Worm (Caenorhabditis elegans) whole organism, L1 larva: Measurements from ENCODE around the gene F56C9.8.

ENCODE experiments used
- C16A3.4 ChIP-seq: fragments of 150-350 bp; optimal IDR thresholded peaks from 2 replicates; lab custom pipeline; 2014; ENCODE audit warnings: missing biosample characterization, missing genetic modification characterization
- C34B4.2 ChIP-seq: sonication (generic microtip); optimal IDR thresholded peaks from 2 replicates; lab custom pipeline; 2017; ENCODE audit warnings: mild to moderate bottlenecking, missing genetic modification characterization, missing compliant biosample characterization
- F16B12.6 ChIP-seq: fragments of 150-350 bp; optimal IDR thresholded peaks from 2 replicates; lab custom pipeline; 2014; ENCODE audit warnings: missing biosample characterization, missing genetic modification characterization
- alr-1 ChIP-seq: fragments of 200-800 bp; sonication (Bioruptor generic); optimal IDR thresholded peaks from 2 replicates; lab custom pipeline; 2018; ENCODE audit warnings: borderline replicate concordance, mild to moderate bottlenecking, missing genetic modification characterization, missing compliant biosample characterization
- blmp-1 ChIP-seq: fragments of 150-350 bp; optimal IDR thresholded peaks from 2 replicates; lab custom pipeline; 2014; ENCODE audit warnings: missing biosample characterization, missing genetic modification characterization
- ceh-82 ChIP-seq, 3 experiments: fragments of 150-350 bp in 1 of 3; sonication (generic microtip) in 2 of 3; optimal IDR thresholded peaks; 2 replicates each; lab custom pipeline; 2014 to 2017; ENCODE audit warnings: missing biosample characterization in 3 of 3, missing genetic modification characterization in 3 of 3
- dpl-1 ChIP-seq, 3 experiments: fragments of 150-350 bp in 2 of 3; sonication (generic microtip) in 1 of 3; optimal IDR thresholded peaks; 2 replicates each; lab custom pipeline; 2014 to 2017; ENCODE audit warnings: missing biosample characterization in 3 of 3, missing genetic modification characterization in 3 of 3, missing genetic modification reagents in 3 of 3
- efl-1 ChIP-seq, 4 experiments: fragments of 150-350 bp; optimal IDR thresholded peaks in 3 of 4; peaks in 1 of 4; 1 replicate in 1 of 4; 2 replicates in 3 of 4; lab custom pipeline; 2014; ENCODE audit warnings: missing biosample characterization in 2 of 4, missing genetic modification characterization in 2 of 4, missing genetic modification reagents in 2 of 4
- efl-3 ChIP-seq: fragments of 200-800 bp; sonication (Bioruptor generic); optimal IDR thresholded peaks from 2 replicates; lab custom pipeline; 2018; ENCODE audit warnings: mild to moderate bottlenecking, missing genetic modification characterization, missing compliant biosample characterization
- egl-13 ChIP-seq: sonication (generic microtip); optimal IDR thresholded peaks from 2 replicates; lab custom pipeline; 2016; ENCODE audit warnings: missing genotype, missing genetic modification reagents, missing genetic modification characterization, missing compliant biosample characterization
- egl-27 ChIP-seq, 2 experiments: fragments of 150-350 bp in 1 of 2; sonication (generic microtip); optimal IDR thresholded peaks; 3 replicates each; lab custom pipeline; 2017 to 2018; ENCODE audit warnings: missing biosample characterization in 2 of 2, missing genetic modification characterization in 2 of 2, missing genetic modification reagents in 2 of 2
- elt-3 ChIP-seq, 6 experiments: fragments of 150-350 bp in 1 of 6; sonication (generic microtip); optimal IDR thresholded peaks; 2 replicates each; lab custom pipeline; 2017 to 2018; ENCODE audit warnings: missing biosample characterization in 6 of 6, missing genetic modification characterization in 6 of 6, inconsistent platforms in 1 of 6
- fkh-10 ChIP-seq: sonication (generic microtip); optimal IDR thresholded peaks from 2 replicates; lab custom pipeline; 2017; ENCODE audit warnings: missing biosample characterization, missing genetic modification reagents, missing genetic modification characterization
- fkh-4 ChIP-seq: sonication (generic microtip); optimal IDR thresholded peaks from 2 replicates; lab custom pipeline; 2016; ENCODE audit warnings: missing compliant biosample characterization, missing genetic modification characterization, borderline replicate concordance
- fkh-8 ChIP-seq: sonication (generic microtip); optimal IDR thresholded peaks from 2 replicates; lab custom pipeline; 2016; ENCODE audit warnings: mild to moderate bottlenecking, missing genetic modification characterization, missing compliant biosample characterization
- fos-1 ChIP-seq: fragments of 150-350 bp; optimal IDR thresholded peaks from 2 replicates; lab custom pipeline; 2014; ENCODE audit warnings: missing biosample characterization, missing genetic modification characterization
- jun-1 ChIP-seq: fragments of 150-350 bp; optimal IDR thresholded peaks from 2 replicates; lab custom pipeline; 2014; ENCODE audit warnings: missing biosample characterization, missing genetic modification reagents, missing genetic modification characterization
- lin-13 ChIP-seq: fragments of 150-350 bp; optimal IDR thresholded peaks from 2 replicates; lab custom pipeline; 2014; ENCODE audit warnings: missing biosample characterization, missing genetic modification reagents, missing genetic modification characterization
- lin-15B ChIP-seq: fragments of 150-350 bp; sonication (generic microtip); optimal IDR thresholded peaks from 3 replicates; lab custom pipeline; 2014; ENCODE audit warnings: missing biosample characterization, missing genetic modification characterization
- lin-35 ChIP-seq, 2 experiments: fragments of 150-350 bp; optimal IDR thresholded peaks; 2 replicates each; lab custom pipeline; 2014; ENCODE audit warnings: missing biosample characterization in 2 of 2, missing genetic modification characterization in 2 of 2, missing genetic modification reagents in 2 of 2
- lin-39 ChIP-seq: fragments of 150-350 bp; optimal IDR thresholded peaks from 2 replicates; lab custom pipeline; 2014; ENCODE audit warnings: missing biosample characterization, missing genetic modification reagents, missing genetic modification characterization
- lir-3 ChIP-seq: sonication (generic microtip); optimal IDR thresholded peaks from 2 replicates; lab custom pipeline; 2016; ENCODE audit warnings: mild to moderate bottlenecking, missing genetic modification characterization, moderate library complexity, missing compliant biosample characterization; ENCODE audit not compliant: poor library complexity
- lsy-2 ChIP-seq, 2 experiments: fragments of 150-350 bp; optimal IDR thresholded peaks; 2 replicates each; lab custom pipeline; 2014; ENCODE audit warnings: missing biosample characterization in 2 of 2, missing genetic modification characterization in 2 of 2
- mab-9 ChIP-seq: fragments of 200-800 bp; sonication (Bioruptor generic); IDR thresholded peaks from 2 replicates; pipeline ENCODE4 v1.3.6; 2022; ENCODE audit warnings: missing genetic modification reagents, missing genetic modification characterization, missing compliant biosample characterization
- mdl-1 ChIP-seq, 2 experiments: fragments of 150-350 bp; optimal IDR thresholded peaks; 2 replicates each; lab custom pipeline; 2014 to 2017; ENCODE audit warnings: missing biosample characterization in 2 of 2, missing genetic modification characterization in 2 of 2, inconsistent platforms in 1 of 2
- mep-1 ChIP-seq: fragments of 150-350 bp; optimal IDR thresholded peaks from 2 replicates; lab custom pipeline; 2014; ENCODE audit warnings: missing biosample characterization, missing genetic modification characterization
- nhr-12 ChIP-seq: sonication (generic microtip); optimal IDR thresholded peaks from 2 replicates; lab custom pipeline; 2017; ENCODE audit warnings: missing biosample characterization, missing genetic modification characterization
- nhr-19 ChIP-seq: fragments of 200-800 bp; sonication (Bioruptor generic); conservative IDR thresholded peaks from 2 replicates; pipeline ENCODE4 v1.3.6; 2022; ENCODE audit warnings: missing genetic modification characterization, missing compliant biosample characterization
- nhr-237 ChIP-seq: fragments of 150-350 bp; optimal IDR thresholded peaks from 2 replicates; lab custom pipeline; 2014; ENCODE audit warnings: missing biosample characterization, missing genetic modification characterization
- nhr-47 ChIP-seq: sonication (generic microtip); optimal IDR thresholded peaks from 2 replicates; lab custom pipeline; 2016; ENCODE audit warnings: mild to moderate bottlenecking, missing genetic modification characterization, moderate library complexity, missing compliant biosample characterization
- nhr-71 ChIP-seq: sonication (generic microtip); optimal IDR thresholded peaks from 2 replicates; lab custom pipeline; 2016; ENCODE audit warnings: mild to moderate bottlenecking, missing genetic modification characterization, moderate library complexity, missing compliant biosample characterization
- nhr-84 ChIP-seq: sonication (generic microtip); optimal IDR thresholded peaks from 2 replicates; lab custom pipeline; 2017; ENCODE audit warnings: missing biosample characterization, missing genetic modification characterization
- nhr-85 ChIP-seq: sonication (generic microtip); peaks from one replicate; lab custom pipeline; 2016; ENCODE audit warnings: missing genetic modification characterization, inconsistent platforms, missing compliant biosample characterization
- nhr-90 ChIP-seq: sonication (generic microtip); optimal IDR thresholded peaks from 2 replicates; lab custom pipeline; 2016; ENCODE audit warnings: mild to moderate bottlenecking, missing genetic modification characterization, missing compliant biosample characterization; ENCODE audit not compliant: poor library complexity
- pax-3 ChIP-seq: fragments of 200-800 bp; sonication (Bioruptor generic); optimal IDR thresholded peaks from 2 replicates; lab custom pipeline; 2018; ENCODE audit warnings: mild to moderate bottlenecking, missing genetic modification characterization, moderate library complexity, missing compliant biosample characterization
- pqm-1 ChIP-seq: sonication (generic microtip); optimal IDR thresholded peaks from 3 replicates; lab custom pipeline; 2017; ENCODE audit warnings: missing biosample characterization, missing genetic modification characterization
- skn-1 ChIP-seq: fragments of 150-350 bp; optimal IDR thresholded peaks from 2 replicates; lab custom pipeline; 2014; ENCODE audit warnings: missing biosample characterization, missing genetic modification characterization
- snpc-4 ChIP-seq: fragments of 150-350 bp; optimal IDR thresholded peaks from 2 replicates; lab custom pipeline; 2014; ENCODE audit warnings: missing biosample characterization, missing genetic modification characterization
- sox-4 ChIP-seq: sonication (generic microtip); optimal IDR thresholded peaks from 2 replicates; lab custom pipeline; 2016; ENCODE audit warnings: missing genetic modification characterization, missing compliant biosample characterization
- sup-37 ChIP-seq: fragments of 200-800 bp; sonication (Bioruptor generic); optimal IDR thresholded peaks from 2 replicates; lab custom pipeline; 2018; ENCODE audit warnings: mild to moderate bottlenecking, missing genetic modification characterization, missing compliant biosample characterization
- swsn-7 ChIP-seq: sonication (generic microtip); optimal IDR thresholded peaks from 2 replicates; lab custom pipeline; 2016; ENCODE audit warnings: missing genetic modification characterization, missing compliant biosample characterization
- unc-130 ChIP-seq: fragments of 150-350 bp; optimal IDR thresholded peaks from 2 replicates; lab custom pipeline; 2017; ENCODE audit warnings: missing biosample characterization, missing genetic modification characterization, inconsistent platforms
- unc-62 ChIP-seq: fragments of 150-350 bp; optimal IDR thresholded peaks from 2 replicates; lab custom pipeline; 2014; ENCODE audit warnings: missing biosample characterization, missing genetic modification reagents, missing genetic modification characterization
- unc-86 ChIP-seq: sonication (generic microtip); optimal IDR thresholded peaks from 2 replicates; lab custom pipeline; 2016; ENCODE audit warnings: missing genetic modification characterization, missing compliant biosample characterization
- unc-98 ChIP-seq: fragments of 200-800 bp; sonication (Bioruptor generic); IDR thresholded peaks from 2 replicates; pipeline ENCODE4 v1.3.6; 2022; ENCODE audit warnings: missing genetic modification characterization, missing compliant biosample characterization
- zag-1 ChIP-seq: fragments of 150-350 bp; optimal IDR thresholded peaks from 2 replicates; lab custom pipeline; 2014; ENCODE audit warnings: missing biosample characterization, missing genetic modification characterization
- zip-4 ChIP-seq: fragments of 200-800 bp; sonication (Bioruptor generic); optimal IDR thresholded peaks from 2 replicates; lab custom pipeline; 2018; ENCODE audit warnings: mild to moderate bottlenecking, missing genetic modification characterization, moderate library complexity, missing compliant biosample characterization
- ztf-11 ChIP-seq, 2 experiments: sonication (generic microtip); optimal IDR thresholded peaks; 2 replicates each; lab custom pipeline; 2016 to 2017; ENCODE audit warnings: missing genetic modification characterization in 2 of 2, missing biosample characterization in 1 of 2, missing compliant biosample characterization in 1 of 2
- ztf-4 ChIP-seq: fragments of 150-350 bp; optimal IDR thresholded peaks from 2 replicates; lab custom pipeline; 2014; ENCODE audit warnings: missing biosample characterization, missing genetic modification characterization

F56C9.8 gene

DNA sequence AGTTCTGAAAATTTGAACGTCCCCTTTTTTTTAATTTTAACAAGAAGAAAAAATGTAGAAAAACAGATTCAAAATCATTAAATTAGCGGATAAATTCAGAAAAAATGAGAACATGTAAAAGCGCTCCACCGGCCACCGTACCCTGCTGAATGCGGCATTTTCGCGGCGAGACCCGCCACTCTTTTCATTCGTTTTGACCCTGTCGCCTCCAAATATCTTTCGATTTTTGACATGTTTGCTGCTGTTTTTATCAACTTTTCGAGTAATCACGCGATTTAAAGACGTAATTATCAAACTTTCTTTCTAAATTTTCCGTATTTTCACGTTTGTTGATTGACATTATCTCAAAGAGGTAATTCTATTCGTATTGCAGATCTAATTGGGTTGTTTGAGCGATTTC, 16.9 kb upstream of the F56C9.8 start, which contains the start of gene gsp-2 (continued):
- TF ChIP-seq alr-1 (tag; lab: Kevin White, UChicago) (no peak), nhr-85 (tag; lab: Kevin White, UChicago) (peak; percentile 48), mab-9 (GFP tag; lab: Robert Waterston, UW) (peak; percentile 47; the same call in 1 of the 2 replicates), C34B4.2 (tag; lab: Kevin White, UChicago) (no peak), lin-13 (GFP tag; lab: Kevin White, UChicago) (peak; percentile 72), ceh-82 (tag; optimal IDR thresholded peaks at IDR 0.05; lab: Kevin White, UChicago) (peak; percentile 52 to 67 (median 60)), sox-4 (tag; lab: Kevin White, UChicago) (no peak), pqm-1 (tag; lab: Kevin White, UChicago) (no peak), fkh-4 (tag; lab: Kevin White, UChicago) (no peak), lir-3 (tag; lab: Kevin White, UChicago) (no peak), mep-1 (peak; percentile 65), mdl-1 (tag; optimal IDR thresholded peaks at IDR 0.05; lab: Kevin White, UChicago) (peak in 1 of 2 experiments; percentile 74), zag-1 (tag; lab: Kevin White, UChicago) (no peak), nhr-84 (no peak), pax-3 (tag; lab: Kevin White, UChicago) (peak; percentile 57), unc-62 (GFP tag; lab: Kevin White, UChicago) (no peak), skn-1 (tag; lab: Kevin White, UChicago) (peak; percentile 85), ztf-4 (tag; lab: Kevin White, UChicago) (peak; percentile 36), dpl-1 (GFP tag; optimal IDR thresholded peaks at IDR 0.05; lab: Kevin White, UChicago) (peak; percentile 66 to 74 (median 70)), lin-15B (tag; lab: Kevin White, UChicago) (peak; percentile 92), jun-1 (tag; lab: Kevin White, UChicago) (peak; percentile 46), nhr-12 (no peak), ztf-11 (tag; optimal IDR thresholded peaks at IDR 0.05; lab: Kevin White, UChicago) (no peak), C16A3.4 (tag; lab: Kevin White, UChicago) (peak; percentile 74), nhr-237 (peak; percentile 24), lin-35 (GFP tag; optimal IDR thresholded peaks at IDR 0.05; lab: Kevin White, UChicago) (peak; percentile 83), sup-37 (GFP tag; lab: Kevin White, UChicago) (no peak)

DNA sequence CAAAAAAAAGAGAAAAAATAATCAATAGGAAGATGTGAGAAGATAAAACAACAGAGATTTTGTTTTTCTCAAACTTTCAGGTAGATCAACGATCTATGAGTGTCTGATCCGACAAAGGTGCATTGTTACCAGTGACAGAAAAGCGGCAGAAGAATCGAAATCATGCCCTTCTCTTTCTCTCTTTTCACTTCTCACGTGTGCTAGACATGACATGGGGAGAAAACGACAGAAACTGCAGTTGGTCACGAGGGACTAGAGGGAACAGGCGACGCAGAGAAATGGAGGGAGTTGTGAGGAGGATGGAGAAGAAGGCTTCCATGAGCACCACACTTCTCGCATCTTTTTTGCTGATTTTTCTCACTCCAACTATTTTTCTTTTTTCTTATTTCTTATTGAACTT, 15.9 kb upstream of the F56C9.8 start, which contains the start of gene F56C9.10:
F56C9.10 (minus strand) TSS at position 97 of the 400 bp plus-strand sequence.
- peak; percentile 81 for TF ChIP-seq nhr-90
- TF ChIP-seq lin-15B (tag; lab: Kevin White, UChicago), result peak; percentile 40
- no peak for TF ChIP-seq ztf-11 (tag; optimal IDR thresholded peaks at IDR 0.05; lab: Kevin White, UChicago)
- TF ChIP-seq snpc-4 (tag; lab: Kevin White, UChicago), result peak; percentile 64
- TF ChIP-seq unc-130 (tag; lab: Kevin White, UChicago), result peak; percentile 78
- TF ChIP-seq egl-13 (tag; lab: Kevin White, UChicago), result peak; percentile 51
- peak; percentile 81 to 82 for TF ChIP-seq efl-1 (optimal IDR thresholded peaks at IDR 0.05; lab: Kevin White, UChicago)
- peak; percentile 67 to 95 for TF ChIP-seq efl-1 (GFP tag; optimal IDR thresholded peaks at IDR 0.05 in 1 of 2; lab: Kevin White, UChicago)
- peak; percentile 86 for TF ChIP-seq nhr-19 (GFP tag; lab: Robert Waterston, UW)
- TF ChIP-seq efl-3 (GFP tag; lab: Kevin White, UChicago), result no peak
- peak; percentile 35 for TF ChIP-seq fkh-10 (GFP tag; lab: Kevin White, UChicago)
- TF ChIP-seq pax-3 (tag; lab: Kevin White, UChicago), result no peak
- no peak for TF ChIP-seq C34B4.2 (tag; lab: Kevin White, UChicago)
- peak; percentile 85 for TF ChIP-seq swsn-7 (tag; lab: Kevin White, UChicago)
- peak; percentile 49 for TF ChIP-seq jun-1 (tag; lab: Kevin White, UChicago)
- peak; percentile 91 for TF ChIP-seq C16A3.4 (tag; lab: Kevin White, UChicago)
- TF ChIP-seq unc-86 (tag; lab: Kevin White, UChicago), result peak; percentile 65
- peak; percentile 66 to 88 (median 70) for TF ChIP-seq ceh-82 (tag; optimal IDR thresholded peaks at IDR 0.05; lab: Kevin White, UChicago)
- TF ChIP-seq lin-39 (tag; lab: Kevin White, UChicago), result peak; percentile 78
- TF ChIP-seq elt-3 (tag; optimal IDR thresholded peaks at IDR 0.05; lab: Kevin White, UChicago), result peak in 3 of 6 experiments; percentile 58 to 86 (median 80)
- peak; percentile 33 for TF ChIP-seq F16B12.6
- TF ChIP-seq egl-27 (tag; optimal IDR thresholded peaks at IDR 0.05; lab: Kevin White, UChicago), result peak; percentile 32 to 79
- TF ChIP-seq unc-98 (GFP tag; lab: Robert Waterston, UW), result peak; percentile 46
- TF ChIP-seq zip-4, result no peak
- peak; percentile 97 for TF ChIP-seq nhr-71 (tag; lab: Kevin White, UChicago)
- TF ChIP-seq lsy-2 (tag; optimal IDR thresholded peaks at IDR 0.05; lab: Kevin White, UChicago), result peak; percentile 92 to 96
- peak; percentile 90 for TF ChIP-seq fkh-8 (tag; lab: Kevin White, UChicago)
- TF ChIP-seq nhr-47 (tag; lab: Kevin White, UChicago), result peak; percentile 86
- TF ChIP-seq fos-1 (tag; lab: Kevin White, UChicago), result peak; percentile 80
- peak; percentile 65 to 72 (median 69) for TF ChIP-seq dpl-1 (GFP tag; optimal IDR thresholded peaks at IDR 0.05; lab: Kevin White, UChicago)
- TF ChIP-seq blmp-1 (tag; lab: Kevin White, UChicago), result peak; percentile 100
